Worm (Caenorhabditis elegans) whole organism, L3 larva: ENCODE measurements around the gene puf-5.

ENCODE experiments used
- ceh-9 ChIP-seq: sonication (generic microtip); optimal IDR thresholded peaks from 2 replicates; lab custom pipeline; 2018; ENCODE audit warnings: missing biosample characterization, missing genetic modification characterization
- nhr-25 ChIP-seq: sonication (generic microtip); optimal IDR thresholded peaks from 2 replicates; lab custom pipeline; 2017; ENCODE audit warnings: missing biosample characterization, missing genetic modification characterization

DNA sequence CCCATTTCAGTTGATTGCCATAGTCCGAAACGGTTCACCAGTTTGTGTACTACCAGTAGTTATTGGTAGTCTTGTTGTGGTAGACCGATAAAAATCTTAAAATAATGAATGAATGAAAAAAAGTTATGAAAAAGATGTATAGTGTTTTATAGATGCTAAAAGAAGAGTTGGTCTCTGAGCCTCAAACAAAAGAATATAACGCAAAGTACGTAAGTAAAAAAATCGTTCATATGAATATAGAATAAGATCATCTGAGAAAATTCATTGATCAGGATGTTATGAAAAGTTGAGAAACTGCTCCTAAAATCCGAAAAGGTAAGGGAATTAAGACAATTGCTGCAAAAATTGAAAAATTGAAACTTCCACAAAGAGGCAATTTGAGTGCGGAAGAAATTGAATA lies 42.2 kb downstream of the puf-5 start, which contains the start of gene chhy-1:
- TF ChIP-seq ceh-9 (tag; lab: Kevin White, UChicago): no peak
- no peak for TF ChIP-seq nhr-25 (tag; lab: Kevin White, UChicago)
